Worm (Caenorhabditis elegans): Measurements from ENCODE around the gene F11D5.1.

DNA sequence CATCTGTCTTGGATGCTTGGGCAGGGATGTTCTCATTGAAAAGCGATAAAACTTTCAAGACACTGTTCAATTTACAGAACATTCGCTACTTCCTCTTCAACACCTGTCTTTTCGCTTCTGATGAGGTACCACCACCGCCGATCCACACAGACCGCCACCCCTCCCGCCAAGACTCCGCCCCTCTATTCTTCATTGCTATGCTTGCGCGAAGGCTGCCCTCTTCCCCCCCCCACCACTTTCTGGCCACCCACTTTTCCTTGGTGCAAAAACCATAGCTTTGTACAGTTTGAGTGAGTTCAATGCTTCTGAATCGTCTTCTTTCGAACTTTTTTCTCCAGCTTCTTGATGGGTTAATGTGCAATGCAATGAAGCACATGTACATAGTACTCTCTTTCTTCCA, 19.0 kb upstream of the F11D5.1 start:
- TF ChIP-seq ztf-29 (GFP tag; IDR thresholded peaks at IDR 0.05) = no peak
- TF ChIP-seq flt-1 (GFP tag; IDR thresholded peaks at IDR 0.05) = peak; percentile 64
- no peak for TF ChIP-seq ztf-23 (GFP tag; IDR thresholded peaks at IDR 0.05)
- TF ChIP-seq ref-1 (GFP tag; conservative IDR thresholded peaks at IDR 0.05) = no peak
- TF ChIP-seq cog-1 (tag; optimal IDR thresholded peaks at IDR 0.05) = no peak
- no peak for TF ChIP-seq klf-2 (GFP tag; conservative IDR thresholded peaks at IDR 0.05)
- TF ChIP-seq T22C8.4 (GFP tag; IDR thresholded peaks at IDR 0.05) = no peak
- TF ChIP-seq med-1 (GFP tag; optimal IDR thresholded peaks at IDR 0.05; ENCODE audit: insufficient read depth) = no peak
- TF ChIP-seq tab-1 (GFP tag; IDR thresholded peaks at IDR 0.05) = no peak
